Fruit fly (Drosophila melanogaster): ENCODE data around the gene CG46306.

The CG46306 gene

dm6 chrX:16803299-16803698 lies 32.0 kb downstream of the CG46306 start, which contains the start of the genes Rai1 and CG13005 (continued):
- TF ChIP-seq HLH4C (GFP tag; IDR thresholded peaks at IDR 0.05; ENCODE audit: partially characterized antibody): peak; percentile 81
- TF ChIP-seq CG7963 (GFP tag; IDR thresholded peaks at IDR 0.05; ENCODE audit: partially characterized antibody): peak; percentile 59; the same call in 2 of the 3 replicates
- no peak for TF ChIP-seq CG6813 (GFP tag; optimal IDR thresholded peaks at IDR 0.05)
- TF ChIP-seq Ssrp (tag; optimal IDR thresholded peaks at IDR 0.05): no peak
- TF ChIP-seq az2 (GFP tag; optimal IDR thresholded peaks at IDR 0.05): no peak
- TF ChIP-seq zen2 (GFP tag; IDR thresholded peaks at IDR 0.05; ENCODE audit: partially characterized antibody): peak; percentile 58; the same call in 1 of the 3 replicates
- TF ChIP-seq CG32532 (GFP tag; IDR thresholded peaks at IDR 0.05): no peak
- TF ChIP-seq Elba2 (GFP tag; optimal IDR thresholded peaks at IDR 0.05): no peak
- TF ChIP-seq Trl (optimal IDR thresholded peaks at IDR 0.05): no peak
- no peak for TF ChIP-seq Trl (GFP tag; optimal IDR thresholded peaks at IDR 0.05)
- no peak for TF ChIP-seq wor (GFP tag; IDR thresholded peaks at IDR 0.05)
- peak; percentile 50 for TF ChIP-seq CG15514 (GFP tag; optimal IDR thresholded peaks at IDR 0.05)
- TF ChIP-seq grn (GFP tag; optimal IDR thresholded peaks at IDR 0.05): no peak
- peak; percentile 72 for TF ChIP-seq ato (GFP tag; IDR thresholded peaks at IDR 0.05; ENCODE audit: partially characterized antibody)
- TF ChIP-seq nmo (GFP tag; optimal IDR thresholded peaks at IDR 0.05): peak; percentile 4
- TF ChIP-seq Bgb (GFP tag; IDR thresholded peaks at IDR 0.05; ENCODE audit: partially characterized antibody): peak; percentile 74
- peak; percentile 86 for TF ChIP-seq unc-4 (GFP tag; IDR thresholded peaks at IDR 0.05; ENCODE audit: partially characterized antibody)
- no peak for TF ChIP-seq CG4820 (GFP tag; optimal IDR thresholded peaks at IDR 0.05)
- TF ChIP-seq CG7786 (GFP tag; optimal IDR thresholded peaks at IDR 0.05): no peak
- TF ChIP-seq CG6683 (GFP tag; optimal IDR thresholded peaks at IDR 0.05): no peak
- no peak for TF ChIP-seq Lhr (GFP tag; optimal IDR thresholded peaks at IDR 0.05)
- 0 out of 3 replicates have a peak, but pooled peaks have one; percentile 67 for TF ChIP-seq mld (GFP tag; IDR thresholded peaks at IDR 0.05; ENCODE audit: partially characterized antibody)
- no peak for TF ChIP-seq CG34376 (GFP tag; optimal IDR thresholded peaks at IDR 0.05)
- no peak for TF ChIP-seq Sox100B (GFP tag; optimal IDR thresholded peaks at IDR 0.05)
- no peak for TF ChIP-seq CG14014 (GFP tag; IDR thresholded peaks at IDR 0.05)
- no peak for TF ChIP-seq Lim3 (GFP tag; IDR thresholded peaks at IDR 0.05)
- TF ChIP-seq CG1603 (tag; optimal IDR thresholded peaks at IDR 0.05): peak; percentile 28
- peak; percentile 84 for TF ChIP-seq BEAF-32 (GFP tag; optimal IDR thresholded peaks at IDR 0.05)
- no peak for TF ChIP-seq dati (GFP tag; IDR thresholded peaks at IDR 0.05)
- peak; percentile 57 for TF ChIP-seq stwl (tag; optimal IDR thresholded peaks at IDR 0.05)
- TF ChIP-seq sisA (GFP tag; IDR thresholded peaks at IDR 0.05): no peak
- no peak for TF ChIP-seq Taf1 (GFP tag; IDR thresholded peaks at IDR 0.05)
- TF ChIP-seq CG5245 (GFP tag; optimal IDR thresholded peaks at IDR 0.05): no peak
- no peak for TF ChIP-seq CG6654 (GFP tag; optimal IDR thresholded peaks at IDR 0.05)
- peak; percentile 55 for TF ChIP-seq Ets97D (GFP tag; optimal IDR thresholded peaks at IDR 0.05)
- no peak for TF ChIP-seq da (GFP tag; optimal IDR thresholded peaks at IDR 0.05)
- no peak for TF ChIP-seq CG3726 (GFP tag; IDR thresholded peaks at IDR 0.05)
- TF ChIP-seq CG9797 (GFP tag; optimal IDR thresholded peaks at IDR 0.05): peak; percentile 53
- peak; percentile 82 for TF ChIP-seq knrl (GFP tag; IDR thresholded peaks at IDR 0.05; ENCODE audit: partially characterized antibody)
- no peak for TF ChIP-seq Ets65A (GFP tag)
- no peak for TF ChIP-seq CG13424 (tag; optimal IDR thresholded peaks at IDR 0.05)
- peak; percentile 76 for TF ChIP-seq hb (GFP tag; IDR thresholded peaks at IDR 0.05; ENCODE audit: partially characterized antibody)
- peak; percentile 43 for TF ChIP-seq CG8290 (GFP tag; optimal IDR thresholded peaks at IDR 0.05)
- peak in 1 of 2 experiments; percentile 31 for TF ChIP-seq CG8290 (tag; optimal IDR thresholded peaks at IDR 0.05)
- TF ChIP-seq CG6272 (GFP tag; IDR thresholded peaks at IDR 0.05): no peak
- no peak for TF ChIP-seq pum (GFP tag; optimal IDR thresholded peaks at IDR 0.05)
- peak; percentile 29 for TF ChIP-seq CG17829 (tag; optimal IDR thresholded peaks at IDR 0.05)
- peak; percentile 54 for TF ChIP-seq ewg (GFP tag; optimal IDR thresholded peaks at IDR 0.05)
- TF ChIP-seq chif (GFP tag; optimal IDR thresholded peaks at IDR 0.05): no peak
- no peak for TF ChIP-seq rib (GFP tag; IDR thresholded peaks at IDR 0.05)
- TF ChIP-seq corto (GFP tag; optimal IDR thresholded peaks at IDR 0.05): no peak

Data from whole organism, embryonic.